Fruit fly (Drosophila melanogaster): ENCODE measurements around the gene Gba1a.
A peak's percentile ranks its signal among the peaks of the same experiment; 100 is the strongest.

Gene Gba1a

DNA sequence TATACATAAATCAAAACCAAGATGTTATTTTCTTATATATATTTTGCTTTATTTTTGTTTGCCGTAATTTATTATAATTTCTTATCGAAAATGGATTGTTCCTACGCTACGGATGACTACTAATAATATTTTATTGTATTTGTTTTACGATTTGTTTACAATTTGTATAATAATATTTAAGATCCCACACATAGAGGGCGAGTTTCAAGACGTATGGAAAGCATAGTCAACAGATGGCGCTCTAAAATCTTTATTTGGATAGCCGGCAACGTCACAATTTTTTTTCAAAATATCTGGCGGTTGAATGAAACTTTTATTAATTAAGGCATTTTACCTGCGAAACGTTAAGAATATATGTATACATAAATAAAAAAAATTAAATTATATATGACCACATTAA lies 21.5 kb downstream of the Gba1a start (continued):
- peak; percentile 32; the same call in 1 of the 2 replicates for TF ChIP-seq NFAT (GFP tag; IDR thresholded peaks at IDR 0.05)
- no peak for TF ChIP-seq CG13123 (GFP tag; optimal IDR thresholded peaks at IDR 0.05)
- TF ChIP-seq CG2199 (GFP tag; IDR thresholded peaks at IDR 0.05): peak; percentile 93
- TF ChIP-seq Nf-YC (tag; optimal IDR thresholded peaks at IDR 0.05): peak; percentile 54
- no peak for TF ChIP-seq fru (optimal IDR thresholded peaks at IDR 0.05)
- no peak for TF ChIP-seq CHES-1-like (GFP tag; optimal IDR thresholded peaks at IDR 0.05)
- no peak for TF ChIP-seq CG31365 (tag; optimal IDR thresholded peaks at IDR 0.05)
- no peak for TF ChIP-seq Bdp1 (GFP tag; optimal IDR thresholded peaks at IDR 0.05)
- TF ChIP-seq CG42726 (GFP tag; IDR thresholded peaks at IDR 0.05; ENCODE audit: partially characterized antibody): no peak
- no peak for TF ChIP-seq CG15073 (GFP tag; optimal IDR thresholded peaks at IDR 0.05)
- TF ChIP-seq Sox102F (GFP tag; optimal IDR thresholded peaks at IDR 0.05): peak; percentile 47
- TF ChIP-seq fu2 (GFP tag; optimal IDR thresholded peaks at IDR 0.05): no peak
- no peak for TF ChIP-seq shn (GFP tag; optimal IDR thresholded peaks at IDR 0.05)
- TF ChIP-seq ttk (GFP tag; IDR thresholded peaks at IDR 0.05): no peak
- peak; percentile 53 for TF ChIP-seq CG2712 (tag; optimal IDR thresholded peaks at IDR 0.05)
- peak; percentile 2 for TF ChIP-seq CG3281 (GFP tag; optimal IDR thresholded peaks at IDR 0.05)
- TF ChIP-seq CG15269 (tag; optimal IDR thresholded peaks at IDR 0.05): peak; percentile 43
- peak; percentile 98 for TF ChIP-seq CTCF (GFP tag; optimal IDR thresholded peaks at IDR 0.05)
- no peak for TF ChIP-seq Fer2 (tag; optimal IDR thresholded peaks at IDR 0.05)
- TF ChIP-seq bsh (GFP tag; optimal IDR thresholded peaks at IDR 0.05): no peak
- TF ChIP-seq CG7963 (GFP tag; IDR thresholded peaks at IDR 0.05; ENCODE audit: partially characterized antibody): no peak
- peak; percentile 61 for TF ChIP-seq CG12659 (GFP tag; optimal IDR thresholded peaks at IDR 0.05)
- TF ChIP-seq nmo (GFP tag; optimal IDR thresholded peaks at IDR 0.05): peak; percentile 50
- no peak for TF ChIP-seq CG31224 (GFP tag; IDR thresholded peaks at IDR 0.05)
- no peak for TF ChIP-seq CG6654 (GFP tag; optimal IDR thresholded peaks at IDR 0.05)
- TF ChIP-seq Mad (GFP tag; optimal IDR thresholded peaks at IDR 0.05): no peak
- TF ChIP-seq sens-2 (GFP tag; IDR thresholded peaks at IDR 0.05): no peak
- TF ChIP-seq CG4424 (GFP tag; optimal IDR thresholded peaks at IDR 0.05): peak; percentile 22
- no peak for TF ChIP-seq CG12942 (GFP tag; optimal IDR thresholded peaks at IDR 0.05)
- TF ChIP-seq CG8089 (GFP tag; optimal IDR thresholded peaks at IDR 0.05): no peak
- no peak for TF ChIP-seq Max (GFP tag; optimal IDR thresholded peaks at IDR 0.05)
- TF ChIP-seq Gsc (GFP tag; IDR thresholded peaks at IDR 0.05): no peak
- TF ChIP-seq dysf (GFP tag; IDR thresholded peaks at IDR 0.05): no peak
- no peak for TF ChIP-seq B-H1 (GFP tag; IDR thresholded peaks at IDR 0.05)
- TF ChIP-seq CG2889 (GFP tag; IDR thresholded peaks at IDR 0.05): no peak
- TF ChIP-seq tx (GFP tag; optimal IDR thresholded peaks at IDR 0.05): no peak
- no peak for TF ChIP-seq unc-4 (GFP tag; IDR thresholded peaks at IDR 0.05; ENCODE audit: partially characterized antibody)
- TF ChIP-seq CG33213 (GFP tag; optimal IDR thresholded peaks at IDR 0.05): no peak
- no peak for TF ChIP-seq CG32767 (GFP tag; IDR thresholded peaks at IDR 0.05)
- TF ChIP-seq sisA (GFP tag; IDR thresholded peaks at IDR 0.05): no peak
- TF ChIP-seq slbo (GFP tag; IDR thresholded peaks at IDR 0.05): peak; percentile 56
- no peak for TF ChIP-seq slou (GFP tag; optimal IDR thresholded peaks at IDR 0.05)
- TF ChIP-seq CG18262 (tag; optimal IDR thresholded peaks at IDR 0.05): peak; percentile 26
- TF ChIP-seq lola (GFP tag; optimal IDR thresholded peaks at IDR 0.05): no peak
- peak; percentile 51 for TF ChIP-seq D19A (tag; optimal IDR thresholded peaks at IDR 0.05)
- no peak for TF ChIP-seq HLH3B (GFP tag; IDR thresholded peaks at IDR 0.05)
- peak; percentile 21 for TF ChIP-seq ind (GFP tag; optimal IDR thresholded peaks at IDR 0.05)
- TF ChIP-seq CG32532 (GFP tag; IDR thresholded peaks at IDR 0.05): no peak
- peak; percentile 76 for TF ChIP-seq Hmr (GFP tag; optimal IDR thresholded peaks at IDR 0.05)
- TF ChIP-seq grau (tag; optimal IDR thresholded peaks at IDR 0.05): peak; percentile 56
- no peak for TF ChIP-seq CG3163 (GFP tag; optimal IDR thresholded peaks at IDR 0.05)
- peak; percentile 11 for TF ChIP-seq CG18476 (GFP tag; optimal IDR thresholded peaks at IDR 0.05)
